Worm (Caenorhabditis elegans): Measurements from ENCODE around the gene C46E10.1.
"Not testable (repeated sequence)": the region's sequence is repeated elsewhere in the genome, so short reads cannot be mapped to it uniquely, and the experiment has no call there.

Gene C46E10.1

ce11 chrII:3752184-3752583, 28.2 kb downstream of the C46E10.1 start, which contains the start of gene sdz-11:
TSS of gene sdz-11 (minus strand) at chrII:3752284.
- TF ChIP-seq cog-1 (tag; optimal IDR thresholded peaks at IDR 0.05), result no peak
- no peak for TF ChIP-seq klf-2 (GFP tag; conservative IDR thresholded peaks at IDR 0.05)
- TF ChIP-seq ztf-29 (GFP tag; IDR thresholded peaks at IDR 0.05), result no peak
- no peak for TF ChIP-seq T22C8.4 (GFP tag; IDR thresholded peaks at IDR 0.05)
- no peak for TF ChIP-seq ref-1 (GFP tag; conservative IDR thresholded peaks at IDR 0.05)
- TF ChIP-seq tab-1 (GFP tag; IDR thresholded peaks at IDR 0.05), result no peak
- TF ChIP-seq ztf-23 (GFP tag; IDR thresholded peaks at IDR 0.05), result no peak
- no peak for TF ChIP-seq med-1 (GFP tag; optimal IDR thresholded peaks at IDR 0.05; ENCODE audit: insufficient read depth)
- TF ChIP-seq flt-1 (GFP tag; IDR thresholded peaks at IDR 0.05), result no peak

- TF ChIP-seq T22C8.4 (GFP tag; IDR thresholded peaks at IDR 0.05) (no peak), med-1 (GFP tag; optimal IDR thresholded peaks at IDR 0.05; ENCODE audit: insufficient read depth) (no peak)
Measured at ce11 chrII:3753598-3753997, 29.6 kb downstream of the C46E10.1 start, which contains the start of gene rcd-1. TSS of gene rcd-1 (plus strand) at chrII:3753898.

- TF ChIP-seq tab-1 (GFP tag; IDR thresholded peaks at IDR 0.05) (no peak), ref-1 (GFP tag; conservative IDR thresholded peaks at IDR 0.05) (no peak), cog-1 (tag; optimal IDR thresholded peaks at IDR 0.05) (no peak), med-1 (GFP tag; optimal IDR thresholded peaks at IDR 0.05; ENCODE audit: insufficient read depth) (no peak), flt-1 (GFP tag; IDR thresholded peaks at IDR 0.05) (no peak), ztf-23 (GFP tag; IDR thresholded peaks at IDR 0.05) (no peak), T22C8.4 (GFP tag; IDR thresholded peaks at IDR 0.05) (no peak), klf-2 (GFP tag; conservative IDR thresholded peaks at IDR 0.05) (no peak), ztf-29 (GFP tag; IDR thresholded peaks at IDR 0.05) (no peak)
Measured at ce11 chrII:3757499-3757898, 33.5 kb downstream of the C46E10.1 start, which contains the start of gene srx-111. TSS of gene srx-111 (plus strand) at chrII:3757799.

ce11 chrII:3759010-3759409, 35.0 kb downstream of the C46E10.1 start, which contains the start of gene T24E12.12:
TSS of gene T24E12.12 (plus strand) at chrII:3759290.
- TF ChIP-seq med-1 (GFP tag; optimal IDR thresholded peaks at IDR 0.05; ENCODE audit: insufficient read depth), result no peak
- no peak for TF ChIP-seq ztf-29 (GFP tag; IDR thresholded peaks at IDR 0.05)
- TF ChIP-seq cog-1 (tag; optimal IDR thresholded peaks at IDR 0.05), result no peak
- TF ChIP-seq T22C8.4 (GFP tag; IDR thresholded peaks at IDR 0.05), result no peak
- TF ChIP-seq ref-1 (GFP tag; conservative IDR thresholded peaks at IDR 0.05), result no peak
- no peak for TF ChIP-seq tab-1 (GFP tag; IDR thresholded peaks at IDR 0.05)
- TF ChIP-seq flt-1 (GFP tag; IDR thresholded peaks at IDR 0.05), result no peak
- no peak for TF ChIP-seq ztf-23 (GFP tag; IDR thresholded peaks at IDR 0.05)
- TF ChIP-seq klf-2 (GFP tag; conservative IDR thresholded peaks at IDR 0.05), result no peak

DNA sequence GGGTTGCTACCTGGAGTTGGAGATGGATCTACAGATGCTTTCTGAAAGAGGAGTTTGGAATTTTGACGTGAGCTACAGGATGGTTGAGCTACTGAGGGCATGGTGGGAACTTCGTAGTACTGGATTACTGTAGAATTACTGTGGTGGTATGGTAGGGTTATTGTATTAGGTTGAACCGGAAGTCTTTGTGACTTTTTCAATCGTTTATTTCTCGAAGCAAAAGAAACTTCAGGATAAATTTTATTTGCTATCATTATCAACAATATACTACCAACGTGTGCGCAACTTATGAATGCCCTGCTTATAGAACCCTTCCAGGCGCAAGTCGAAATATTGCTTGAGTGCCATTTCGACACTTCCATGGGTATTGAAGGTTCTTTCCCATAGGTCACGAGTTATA, 37.6 kb downstream of the C46E10.1 start, which contains the start of gene T24E12.6:
TSS of gene T24E12.6 (minus strand) at position 101 of the 400 bp plus-strand sequence.
- not testable (repeated sequence) for TF ChIP-seq ztf-29 (GFP tag; IDR thresholded peaks at IDR 0.05); ref-1 (GFP tag; conservative IDR thresholded peaks at IDR 0.05); med-1 (GFP tag; optimal IDR thresholded peaks at IDR 0.05; ENCODE audit: insufficient read depth)

- TF ChIP-seq T22C8.4 (GFP tag; IDR thresholded peaks at IDR 0.05) (no peak), ztf-29 (GFP tag; IDR thresholded peaks at IDR 0.05) (no peak), ztf-23 (GFP tag; IDR thresholded peaks at IDR 0.05) (no peak), tab-1 (GFP tag; IDR thresholded peaks at IDR 0.05) (no peak), flt-1 (GFP tag; IDR thresholded peaks at IDR 0.05) (no peak), med-1 (GFP tag; optimal IDR thresholded peaks at IDR 0.05; ENCODE audit: insufficient read depth) (no peak), cog-1 (tag; optimal IDR thresholded peaks at IDR 0.05) (no peak), klf-2 (GFP tag; conservative IDR thresholded peaks at IDR 0.05) (no peak), ref-1 (GFP tag; conservative IDR thresholded peaks at IDR 0.05) (no peak)
Measured at ce11 chrII:3764486-3764885, 40.5 kb downstream of the C46E10.1 start, which contains the start of gene srx-112. TSS of gene srx-112 (minus strand) at chrII:3764586.

DNA sequence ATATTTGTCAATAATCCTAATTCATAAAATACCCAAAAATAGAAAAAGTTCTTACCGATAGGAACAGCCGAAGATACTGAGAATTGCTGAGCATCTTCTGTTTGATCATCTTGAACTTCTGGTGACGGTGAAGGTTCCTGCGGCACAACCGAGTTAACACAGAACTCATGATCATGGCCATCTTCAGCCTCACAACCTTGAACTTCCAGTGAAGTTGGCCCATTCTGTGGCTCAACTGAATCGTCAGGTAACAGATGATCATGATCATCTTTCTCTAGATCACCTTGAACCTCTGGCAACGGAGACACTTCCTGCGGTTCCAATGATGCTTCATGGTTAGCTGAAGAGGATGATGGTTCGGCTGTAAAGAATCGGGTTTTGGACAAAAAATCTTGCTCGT, 47.6 kb downstream of the C46E10.1 start:
- no peak for TF ChIP-seq T22C8.4 (GFP tag; IDR thresholded peaks at IDR 0.05)
- TF ChIP-seq ref-1 (GFP tag; conservative IDR thresholded peaks at IDR 0.05), result no peak
- TF ChIP-seq ztf-29 (GFP tag; IDR thresholded peaks at IDR 0.05), result no peak
- no peak for TF ChIP-seq cog-1 (tag; optimal IDR thresholded peaks at IDR 0.05)

ce11 chrII:3773130-3773529, 49.1 kb downstream of the C46E10.1 start, which contains the start of gene T24E12.10:
TSS of gene T24E12.10 (minus strand) at chrII:3773230.
- TF ChIP-seq med-1 (GFP tag; optimal IDR thresholded peaks at IDR 0.05; ENCODE audit: insufficient read depth), result no peak
- no peak for TF ChIP-seq T22C8.4 (GFP tag; IDR thresholded peaks at IDR 0.05)
- no peak for TF ChIP-seq tab-1 (GFP tag; IDR thresholded peaks at IDR 0.05)
- no peak for TF ChIP-seq ref-1 (GFP tag; conservative IDR thresholded peaks at IDR 0.05)
- no peak for TF ChIP-seq cog-1 (tag; optimal IDR thresholded peaks at IDR 0.05)
- no peak for TF ChIP-seq klf-2 (GFP tag; conservative IDR thresholded peaks at IDR 0.05)
- TF ChIP-seq flt-1 (GFP tag; IDR thresholded peaks at IDR 0.05), result no peak
- no peak for TF ChIP-seq ztf-23 (GFP tag; IDR thresholded peaks at IDR 0.05)
- TF ChIP-seq ztf-29 (GFP tag; IDR thresholded peaks at IDR 0.05), result no peak
